Fruit fly (Drosophila melanogaster) ovary, adult (tissue): ENCODE results near the gene Npl4.

Experiments
- CG17801 ChIP-seq: fragments of 200-800 bp; optimal IDR thresholded peaks from 2 replicates; lab custom pipeline; 2019; ENCODE audit warnings: missing biosample characterization, mild to moderate bottlenecking, missing genetic modification characterization, moderate library complexity; ENCODE audit not compliant: partially characterized antibody

Npl4 gene

DNA sequence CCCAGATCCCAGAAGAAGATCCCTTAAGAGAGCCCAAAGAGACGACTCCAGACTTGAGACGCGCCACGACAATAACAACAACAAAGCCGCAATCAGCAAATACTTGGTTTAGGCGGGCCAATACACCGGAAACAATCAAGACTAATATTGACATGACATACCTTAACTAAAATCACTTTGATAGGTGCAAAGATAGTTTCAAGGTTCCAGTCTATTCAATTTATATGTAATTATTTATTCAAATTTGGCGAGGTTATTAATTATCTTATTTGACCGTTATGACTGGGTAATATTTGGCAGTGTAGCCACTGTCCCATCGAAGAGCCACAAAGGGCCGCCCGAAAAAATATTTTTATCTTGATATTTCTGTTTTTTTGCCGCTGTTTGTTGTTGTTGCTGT is 16.0 kb upstream of the Npl4 start:
- peak; percentile 86 for TF ChIP-seq CG17801

DNA sequence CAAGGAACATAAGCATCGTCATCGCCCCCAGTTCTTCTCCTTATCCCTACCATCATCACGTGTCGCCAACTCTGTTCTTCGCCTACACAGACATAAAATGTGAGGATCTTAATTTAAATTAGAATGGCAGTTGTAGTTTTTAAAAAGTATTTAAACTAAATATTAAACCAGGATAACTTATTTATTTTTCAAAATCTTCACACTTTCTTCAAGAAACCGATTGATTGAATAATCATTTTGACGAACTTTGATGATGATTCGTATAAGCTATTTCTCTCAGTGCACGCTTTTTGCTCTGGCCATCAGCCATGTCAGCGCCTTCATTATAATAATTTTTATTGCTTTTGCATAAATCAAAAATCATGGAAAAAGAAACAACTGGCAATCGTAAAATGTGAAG is 14.5 kb upstream of the Npl4 start:
- TF ChIP-seq CG17801: peak; percentile 90

DNA sequence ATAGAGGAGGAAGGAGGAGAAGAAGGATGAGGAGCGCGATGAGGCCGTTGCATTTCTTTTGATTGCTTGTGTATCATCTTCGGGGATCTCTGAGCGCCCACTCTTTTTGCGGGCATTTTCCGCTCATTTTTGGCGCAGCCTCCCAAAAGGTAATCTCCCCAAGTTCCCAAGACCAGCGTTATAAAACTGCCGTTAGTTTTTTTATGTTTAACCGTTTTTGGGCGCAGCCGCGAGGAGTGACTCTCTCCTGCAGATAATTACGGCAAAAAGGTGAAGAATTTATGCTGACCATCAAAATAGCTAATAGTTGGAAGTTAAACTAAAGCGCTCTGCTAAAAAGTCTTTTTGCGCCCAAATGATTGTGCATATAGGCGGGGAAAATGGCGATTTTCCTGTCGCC is 13.9 kb upstream of the Npl4 start:
- no peak for TF ChIP-seq CG17801

DNA sequence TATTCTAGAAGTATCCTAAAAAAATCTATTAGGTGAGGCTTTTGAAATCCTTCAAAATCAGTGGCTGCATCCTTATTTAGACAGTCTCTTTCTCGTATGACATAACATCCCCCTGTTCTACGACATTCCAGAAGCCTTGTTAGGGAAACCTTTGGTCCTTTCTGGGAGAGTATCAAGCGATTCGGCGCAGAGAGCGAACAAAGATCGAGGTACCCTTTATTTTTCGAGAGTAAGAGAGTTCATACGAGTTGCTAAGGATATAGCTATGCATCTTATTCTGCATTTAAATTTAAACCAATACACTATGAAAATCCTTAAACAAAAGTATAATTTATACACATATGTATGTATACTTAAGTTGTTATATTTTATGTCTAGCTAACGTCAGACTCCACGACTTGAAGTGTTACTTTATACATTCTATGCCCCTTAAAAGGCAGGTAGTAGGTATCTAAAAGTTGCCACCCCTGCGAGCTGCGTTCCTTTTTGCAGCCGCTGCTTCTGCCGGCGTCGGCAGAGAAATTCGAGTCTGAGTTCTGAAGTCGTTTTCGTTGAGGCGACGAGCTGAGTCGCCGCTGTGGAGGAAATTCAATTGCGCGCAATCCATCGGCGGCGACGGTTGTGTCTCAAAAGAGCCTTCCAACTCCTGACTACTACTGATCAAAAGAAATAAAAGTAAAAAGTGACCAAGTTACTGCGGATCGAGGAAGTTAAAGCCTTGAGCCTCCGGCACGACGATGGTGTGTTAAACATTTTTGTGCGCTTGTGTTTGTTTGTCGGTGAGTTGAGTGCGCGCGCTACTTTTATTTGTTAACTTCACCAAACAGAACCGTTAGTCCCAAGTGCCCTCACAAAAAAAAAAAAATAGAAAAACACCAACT is 13.1 kb upstream of the Npl4 start, which contains the start of gene jigr1:
jigr1 (plus strand) TSS at position 550 of the 881 bp plus-strand sequence.
- no peak for TF ChIP-seq CG17801

DNA sequence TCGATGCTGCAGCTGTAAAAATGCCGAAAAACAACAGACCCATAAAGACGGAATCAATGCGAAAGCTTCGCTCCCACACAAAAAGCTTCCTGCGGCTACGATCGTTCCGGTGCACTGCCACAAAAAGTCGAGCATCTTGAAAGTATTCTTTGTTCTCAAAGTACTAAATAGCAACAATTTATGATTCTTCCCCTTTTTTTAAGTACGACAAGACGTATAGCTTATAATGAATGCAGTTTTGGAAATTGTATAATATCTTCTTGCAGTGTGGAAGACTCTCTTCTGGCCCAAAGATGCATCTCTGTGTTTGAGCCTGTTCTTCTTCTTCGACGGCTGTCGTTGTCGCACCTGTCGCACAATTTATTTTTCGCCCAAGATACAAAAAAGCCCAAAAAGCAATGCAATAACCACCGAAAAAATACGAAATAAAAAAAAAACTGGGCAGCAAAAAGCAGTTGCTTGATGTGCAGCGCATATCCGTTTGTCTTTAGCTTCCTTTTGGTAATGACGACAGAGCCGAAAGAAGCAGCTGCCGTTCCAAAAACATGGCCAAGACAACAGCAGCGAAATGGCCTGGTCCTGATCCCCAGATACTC is 9.5 kb upstream of the Npl4 start:
- TF ChIP-seq CG17801: no peak

DNA sequence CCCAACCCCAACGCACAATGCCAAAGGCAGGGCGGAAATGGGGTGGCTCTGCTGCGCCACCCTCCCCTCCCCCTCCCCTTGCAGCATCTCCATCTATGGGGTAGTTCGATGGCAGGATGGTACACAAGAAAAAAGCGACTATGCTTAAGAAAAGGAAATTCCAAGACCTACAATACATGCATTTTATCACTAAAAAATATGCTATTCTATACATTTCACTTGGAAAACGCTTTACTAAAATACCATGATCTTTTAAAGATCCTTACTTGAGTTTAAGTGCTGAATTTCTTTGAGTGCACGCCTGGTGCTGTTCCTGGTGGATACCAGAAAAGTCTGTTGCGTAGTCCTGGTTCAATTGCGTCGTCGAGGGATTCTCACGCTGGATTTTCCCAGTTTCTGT is 6.6 kb upstream of the Npl4 start:
- TF ChIP-seq CG17801: no peak

DNA sequence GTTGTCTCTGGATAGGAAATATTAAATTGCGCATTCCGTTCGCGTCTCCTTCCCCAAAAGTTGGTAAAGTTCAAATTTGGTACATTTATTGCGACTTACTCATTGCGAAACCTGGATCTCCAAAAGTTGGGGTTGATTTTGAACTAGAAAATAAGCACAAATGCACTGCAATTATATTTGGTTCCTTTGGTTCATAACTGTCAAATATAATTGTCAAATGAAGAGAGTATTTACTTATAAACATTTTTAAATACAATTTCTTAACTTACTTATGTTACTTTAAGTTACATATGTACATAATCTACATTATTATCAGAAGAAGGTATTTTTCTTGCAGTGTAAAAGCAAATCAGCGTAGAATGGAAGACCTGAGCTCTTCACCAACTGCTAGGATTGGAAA is 6.1 kb upstream of the Npl4 start:
- no peak for TF ChIP-seq CG17801

DNA sequence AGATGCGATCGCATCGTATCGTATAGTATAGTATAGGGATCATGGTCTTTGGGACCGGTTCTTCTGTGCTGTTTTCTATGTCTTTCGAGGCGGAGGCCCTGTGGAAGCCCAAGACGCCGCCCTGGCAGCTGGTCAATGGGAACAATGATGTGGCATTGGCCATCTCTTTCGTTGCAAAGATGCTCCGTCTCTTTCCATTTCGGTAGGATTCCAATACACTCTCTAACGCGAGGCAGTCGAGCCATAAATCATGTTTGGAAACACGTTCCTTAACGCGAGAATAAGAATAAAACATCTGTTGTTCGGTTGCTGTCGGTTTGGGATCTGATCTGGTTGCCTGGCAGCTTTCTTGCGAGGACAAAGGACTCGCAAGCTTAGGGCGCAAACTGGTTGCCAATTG is 4.2 kb upstream of the Npl4 start:
- TF ChIP-seq CG17801: no peak

DNA sequence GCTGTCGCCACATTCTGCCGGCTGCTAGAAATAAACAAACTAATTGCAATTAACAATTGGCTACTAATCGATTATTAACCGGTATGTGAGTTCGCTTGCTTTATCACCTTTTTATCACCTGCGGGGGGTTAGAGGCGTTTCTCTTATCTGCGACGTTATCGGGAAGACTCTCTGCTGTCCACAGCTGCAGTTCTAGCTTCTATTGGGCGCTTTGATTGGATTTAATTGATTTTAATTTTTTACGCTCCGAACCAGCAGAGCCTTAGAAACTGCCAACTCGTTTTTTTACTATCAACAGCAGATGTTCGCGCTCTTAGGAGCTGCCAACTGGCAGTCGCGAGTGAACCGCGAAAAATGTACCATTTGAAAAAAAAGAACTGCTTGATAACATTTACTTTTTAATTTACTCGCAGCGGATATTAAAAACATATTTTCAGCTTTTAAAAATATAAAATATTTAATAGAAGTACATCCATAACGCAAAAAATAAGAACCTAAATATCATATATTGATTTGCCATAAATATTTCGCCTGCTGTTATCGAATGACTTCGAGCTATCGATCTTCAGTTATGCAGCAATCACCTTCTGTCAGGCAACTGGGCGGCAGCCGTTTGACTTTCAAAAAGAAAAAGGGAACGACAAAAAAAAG is 2.3 kb upstream of the Npl4 start, which contains the start of gene Ssadh:
Ssadh (minus strand) TSS at position 300 of the 651 bp plus-strand sequence.
- TF ChIP-seq CG17801: no peak

DNA sequence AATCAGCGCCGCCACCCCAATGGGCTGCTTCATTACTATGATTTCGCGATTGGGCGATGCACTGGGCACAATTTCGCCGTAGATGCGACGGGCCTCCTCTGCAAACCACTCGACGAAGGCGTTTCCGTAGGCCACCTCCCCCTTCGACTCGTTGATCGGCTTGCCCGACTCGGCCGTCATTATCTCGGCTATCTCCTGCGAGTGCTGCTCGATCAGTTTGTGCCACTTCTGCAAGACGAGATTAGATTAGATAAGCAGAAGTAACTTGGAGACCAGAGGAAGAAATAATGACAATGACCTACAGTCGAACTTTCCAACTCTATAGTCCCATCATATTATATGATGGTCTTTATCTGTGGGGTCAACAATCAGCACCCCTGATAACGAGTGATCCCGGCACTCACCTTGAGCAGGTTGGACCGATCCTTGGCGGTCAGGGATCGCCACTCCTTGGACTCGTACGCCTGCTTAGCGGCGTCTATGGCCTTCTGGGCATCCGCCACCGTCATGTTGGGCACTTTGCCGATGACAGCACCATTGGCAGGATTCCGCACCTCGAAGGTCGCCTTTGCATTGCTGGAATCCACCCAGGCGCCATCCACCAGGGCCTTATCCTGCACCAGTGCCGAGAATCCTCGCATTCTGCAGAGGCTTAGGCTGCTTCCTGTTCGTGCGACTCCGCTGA is 1.6 kb upstream of the Npl4 start:
- TF ChIP-seq CG17801: no peak

DNA sequence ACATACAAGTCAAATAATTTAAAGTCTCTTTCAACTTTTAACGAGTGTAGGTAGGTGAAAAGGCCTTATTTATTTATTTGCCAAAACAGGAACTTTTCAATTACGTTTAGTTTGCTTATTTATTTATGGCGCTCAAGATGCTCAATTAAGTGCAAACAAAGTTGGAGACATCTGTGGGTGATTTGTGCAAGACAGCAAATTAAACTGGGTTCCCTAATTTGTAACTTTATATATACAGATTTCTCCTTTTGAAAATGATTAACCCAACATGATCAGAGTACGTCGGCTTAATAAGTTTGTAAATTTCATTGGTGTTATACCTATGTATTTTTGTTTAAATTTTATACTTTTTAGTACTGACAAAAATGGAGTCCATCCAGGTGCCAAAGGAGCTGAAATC is 6.3 kb downstream of the Npl4 start, which contains the start of gene CG5071:
CG5071 (plus strand) TSS at position 301 of the 400 bp plus-strand sequence.
- no peak for TF ChIP-seq CG17801

DNA sequence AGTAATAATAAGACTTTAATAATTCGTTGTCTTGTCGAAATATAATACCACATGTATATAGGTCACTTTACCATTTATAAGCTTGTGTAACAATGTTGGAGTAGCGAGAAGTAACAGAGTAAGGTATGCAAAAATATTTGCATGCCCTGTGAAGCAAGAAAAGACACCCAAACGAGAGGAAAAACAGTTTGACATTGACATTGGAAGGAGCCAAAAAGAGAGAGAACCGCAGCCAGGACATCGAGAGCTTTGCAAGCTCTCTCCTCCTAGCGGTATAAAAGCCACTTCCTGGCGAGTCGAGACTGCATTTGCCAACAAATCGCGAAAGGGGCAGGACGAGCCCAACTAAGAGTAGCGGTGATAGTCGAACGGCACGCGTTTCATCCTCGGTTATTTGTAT is 11.1 kb downstream of the Npl4 start, which contains the start of gene CG5079:
CG5079 (plus strand) TSS at position 301 of the 400 bp plus-strand sequence.
- no peak for TF ChIP-seq CG17801

DNA sequence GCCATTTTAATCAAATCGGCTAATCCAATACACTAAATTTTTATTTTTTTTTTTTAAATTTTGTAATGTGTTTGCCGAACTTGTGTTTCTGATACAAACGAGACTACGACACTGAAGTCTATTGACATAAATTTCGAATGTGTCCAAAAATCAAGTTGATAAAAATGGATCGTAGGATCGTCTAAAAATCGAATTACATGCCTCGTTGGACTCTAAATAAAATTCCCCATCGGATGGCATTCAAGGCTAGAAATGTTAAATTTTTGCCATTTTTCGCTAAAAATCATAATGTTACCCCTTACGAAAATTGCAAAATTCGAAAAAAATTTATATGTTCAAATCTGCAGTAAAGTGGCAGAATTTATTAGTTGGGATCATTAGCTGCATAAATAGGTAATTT is 15.4 kb downstream of the Npl4 start, which contains the start of gene ymp:
ymp (minus strand) TSS at position 101 of the 400 bp plus-strand sequence.
- no peak for TF ChIP-seq CG17801

DNA sequence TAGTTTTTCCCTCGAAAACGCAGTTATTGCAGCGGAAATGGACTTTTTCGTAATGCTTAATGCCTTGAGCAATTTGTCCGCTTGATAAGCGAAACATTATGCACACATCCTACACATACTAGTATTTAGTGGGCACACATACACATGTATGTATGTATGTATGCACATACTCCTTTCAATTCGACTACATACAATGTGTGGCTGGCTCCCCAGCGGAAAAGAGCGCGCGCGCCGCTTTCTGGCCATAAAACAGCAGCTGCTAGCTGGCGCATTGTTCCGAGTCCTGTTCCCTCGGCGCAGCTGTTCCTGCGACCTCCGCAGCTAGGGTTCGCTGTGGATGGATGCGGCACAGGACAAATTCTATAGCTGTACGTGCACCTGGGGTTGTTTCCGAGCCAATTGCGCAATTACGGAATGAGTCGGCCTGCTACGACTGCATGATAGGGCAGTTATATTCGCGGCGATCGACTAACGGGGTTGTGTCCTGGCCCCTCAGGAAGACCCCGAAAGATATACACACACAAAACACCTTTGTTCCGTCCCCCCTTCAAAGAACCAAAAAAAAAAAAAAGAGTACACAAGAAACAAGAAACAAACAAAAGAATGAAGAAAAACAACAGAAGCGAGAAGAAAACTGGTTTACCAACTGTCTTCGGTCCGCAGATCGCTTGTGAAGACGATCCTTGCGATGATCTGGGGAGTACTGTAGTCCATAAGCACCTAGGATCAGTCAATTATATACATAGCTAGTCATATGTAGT is 28.0 kb downstream of the Npl4 start:
- TF ChIP-seq CG17801: no peak

DNA sequence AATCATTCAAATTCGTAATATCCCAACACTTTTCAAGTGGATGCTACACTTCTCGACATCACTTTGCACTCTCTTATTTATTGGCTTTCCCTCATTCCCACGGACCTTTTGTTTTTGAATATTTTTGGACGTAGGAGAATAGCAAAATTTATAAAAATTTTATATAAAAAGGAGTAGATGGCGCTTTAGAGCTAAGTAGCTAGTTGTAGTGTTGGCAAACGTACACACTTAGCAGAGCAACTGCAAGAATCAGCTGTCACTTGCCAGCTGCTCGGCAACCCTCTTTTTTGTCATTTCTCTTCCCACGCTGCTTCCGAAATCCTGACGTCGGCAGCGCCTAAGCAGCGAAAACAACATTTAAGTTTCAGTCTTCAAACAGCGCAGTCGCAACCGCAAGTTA is 30.3 kb downstream of the Npl4 start:
- TF ChIP-seq CG17801: no peak

DNA sequence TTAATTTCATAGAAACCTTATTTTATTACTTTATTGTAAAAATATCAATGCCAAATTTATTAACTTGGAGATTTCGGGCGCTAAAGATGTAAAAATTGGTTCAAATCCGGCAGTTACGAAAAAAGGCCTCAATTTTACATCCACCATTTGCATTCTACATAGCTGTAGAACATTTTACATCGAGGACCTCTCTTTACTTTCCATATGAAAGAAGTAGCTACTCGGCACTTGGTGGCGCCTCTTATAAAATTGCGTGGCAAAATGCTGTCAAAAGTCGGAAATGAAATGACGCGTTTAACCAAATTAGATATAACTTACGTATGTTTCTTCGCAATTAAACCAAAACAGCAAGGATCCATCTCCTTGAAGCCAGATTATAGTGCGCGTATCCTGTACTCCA is 33.0 kb downstream of the Npl4 start:
- no peak for TF ChIP-seq CG17801
